Worm (Caenorhabditis elegans) whole organism, early embryonic: ENCODE measurements around the gene F28F5.6.

ENCODE experiments used
- B0310.2 ChIP-seq: sonication (generic microtip); optimal IDR thresholded peaks from 2 replicates; lab custom pipeline; 2016; ENCODE audit warnings: mild to moderate bottlenecking, missing genetic modification characterization, missing compliant biosample characterization
- F13C5.2 ChIP-seq: sonication (generic microtip); optimal IDR thresholded peaks from 2 replicates; lab custom pipeline; 2017; ENCODE audit warnings: mild to moderate bottlenecking, missing genetic modification characterization, inconsistent platforms, missing compliant biosample characterization
- aly-1 ChIP-seq: sonication (generic microtip); optimal IDR thresholded peaks from 2 replicates; lab custom pipeline; 2016; ENCODE audit warnings: missing genetic modification characterization, missing compliant biosample characterization
- ama-1 ChIP-seq: fragments of 150-350 bp; optimal IDR thresholded peaks from 2 replicates; lab custom pipeline; 2014
- ceh-13 ChIP-seq: fragments of 200-800 bp; sonication (Bioruptor generic); optimal IDR thresholded peaks from 2 replicates; lab custom pipeline; 2018; ENCODE audit warnings: mild to moderate bottlenecking, missing genetic modification characterization, missing compliant biosample characterization
- ceh-36 ChIP-seq: sonication (generic microtip); optimal IDR thresholded peaks from 2 replicates; lab custom pipeline; 2016; ENCODE audit warnings: missing genetic modification characterization, inconsistent platforms, missing compliant biosample characterization
- ets-7 ChIP-seq: sonication (generic microtip); optimal IDR thresholded peaks from 2 replicates; lab custom pipeline; 2016; ENCODE audit warnings: missing genotype, missing genetic modification characterization, missing compliant biosample characterization
- flt-1 ChIP-seq: fragments of 200-800 bp; sonication (Bioruptor generic); IDR thresholded peaks from 2 replicates; pipeline ENCODE4 v1.3.6; 2022; ENCODE audit warnings: missing genetic modification characterization, missing compliant biosample characterization
- hmbx-1 ChIP-seq: sonication (generic microtip); optimal IDR thresholded peaks from 2 replicates; lab custom pipeline; 2016; ENCODE audit warnings: mild to moderate bottlenecking, missing genetic modification characterization, missing compliant biosample characterization
- hmg-4 ChIP-seq: fragments of 200-800 bp; sonication (Bioruptor generic); optimal IDR thresholded peaks from 2 replicates; lab custom pipeline; 2018; ENCODE audit warnings: mild to moderate bottlenecking, missing genetic modification characterization, missing compliant biosample characterization
- hnd-1 ChIP-seq: sonication (generic microtip); optimal IDR thresholded peaks from 2 replicates; lab custom pipeline; 2016; ENCODE audit warnings: missing genetic modification characterization, missing compliant biosample characterization
- pes-1 ChIP-seq: fragments of 200-800 bp; sonication (Bioruptor generic); IDR thresholded peaks from 2 replicates; pipeline ENCODE4 v1.3.6; 2022; ENCODE audit warnings: missing genetic modification reagents, missing genetic modification characterization, missing compliant biosample characterization
- scrt-1 ChIP-seq: fragments of 200-800 bp; sonication (Bioruptor generic); IDR thresholded peaks from 2 replicates; pipeline ENCODE4 v1.3.6; 2022; ENCODE audit warnings: missing genetic modification characterization, missing compliant biosample characterization
- sea-1 ChIP-seq: fragments of 200-800 bp; sonication (Bioruptor generic); conservative IDR thresholded peaks from 2 replicates; pipeline ENCODE4 v1.3.6; 2022; ENCODE audit warnings: missing genetic modification characterization, missing compliant biosample characterization
- tbx-11 ChIP-seq: fragments of 200-800 bp; sonication (Bioruptor generic); IDR thresholded peaks from 2 replicates; pipeline ENCODE4 v1.3.6; 2022; ENCODE audit warnings: missing genetic modification characterization, missing compliant biosample characterization
- tbx-37 ChIP-seq: fragments of 200-800 bp; sonication (Bioruptor generic); conservative IDR thresholded peaks from 2 replicates; pipeline ENCODE4 v1.3.6; 2022; ENCODE audit warnings: missing genetic modification reagents, missing genetic modification characterization, missing compliant biosample characterization
- tra-4 ChIP-seq: sonication (generic microtip); optimal IDR thresholded peaks from 2 replicates; lab custom pipeline; 2017; ENCODE audit warnings: missing genetic modification characterization, missing compliant biosample characterization

Gene F28F5.6

ce11 chrIII:6839091-6839490 lies 19.9 kb upstream of the F28F5.6 start:
- no peak for TF ChIP-seq sea-1 (GFP tag; lab: Robert Waterston, UW)
- TF ChIP-seq ceh-13 (GFP tag; lab: Kevin White, UChicago): no peak
- TF ChIP-seq pes-1 (GFP tag; lab: Robert Waterston, UW): no peak
- TF ChIP-seq B0310.2 (tag; lab: Kevin White, UChicago): no peak

- no peak for TF ChIP-seq tbx-37 (GFP tag; lab: Robert Waterston, UW)
- TF ChIP-seq scrt-1 (GFP tag; lab: Robert Waterston, UW): no peak
- TF ChIP-seq pes-1 (GFP tag; lab: Robert Waterston, UW): no peak
Measured at ce11 chrIII:6837320-6837719, 18.1 kb upstream of the F28F5.6 start.

- no peak for TF ChIP-seq scrt-1 (GFP tag; lab: Robert Waterston, UW)
- TF ChIP-seq flt-1 (GFP tag; lab: Robert Waterston, UW): no peak
- TF ChIP-seq pes-1 (GFP tag; lab: Robert Waterston, UW): 0 out of 2 replicates have a peak, but pooled peaks have one; percentile 28
Measured at ce11 chrIII:6831312-6831711, 12.1 kb upstream of the F28F5.6 start.

ce11 chrIII:6826137-6826536 lies 7.0 kb upstream of the F28F5.6 start:
- no peak for TF ChIP-seq ets-7 (tag; lab: Kevin White, UChicago)
- no peak for TF ChIP-seq ama-1 (lab: Kevin White, UChicago)
- no peak for TF ChIP-seq F13C5.2
- no peak for TF ChIP-seq tbx-11 (GFP tag; lab: Robert Waterston, UW)
- TF ChIP-seq sea-1 (GFP tag; lab: Robert Waterston, UW): no peak
- TF ChIP-seq hmbx-1: no peak
- no peak for TF ChIP-seq flt-1 (GFP tag; lab: Robert Waterston, UW)
- TF ChIP-seq tra-4: no peak
- no peak for TF ChIP-seq pes-1 (GFP tag; lab: Robert Waterston, UW)
- no peak for TF ChIP-seq aly-1 (tag; lab: Kevin White, UChicago)
- no peak for TF ChIP-seq ceh-13 (GFP tag; lab: Kevin White, UChicago)
- no peak for TF ChIP-seq hmg-4 (GFP tag; lab: Kevin White, UChicago)

- TF ChIP-seq scrt-1 (GFP tag; lab: Robert Waterston, UW): no peak
- no peak for TF ChIP-seq ama-1 (lab: Kevin White, UChicago)
- no peak for TF ChIP-seq tbx-37 (GFP tag; lab: Robert Waterston, UW)
- no peak for TF ChIP-seq tbx-11 (GFP tag; lab: Robert Waterston, UW)
- no peak for TF ChIP-seq ets-7 (tag; lab: Kevin White, UChicago)
- TF ChIP-seq ceh-13 (GFP tag; lab: Kevin White, UChicago): no peak
- TF ChIP-seq hnd-1 (tag; lab: Kevin White, UChicago): no peak
- no peak for TF ChIP-seq ceh-36 (tag; lab: Kevin White, UChicago)
Measured at ce11 chrIII:6822790-6823189, 3.6 kb upstream of the F28F5.6 start.

- no peak for TF ChIP-seq hmg-4 (GFP tag; lab: Kevin White, UChicago)
- no peak for TF ChIP-seq pes-1 (GFP tag; lab: Robert Waterston, UW)
- no peak for TF ChIP-seq tbx-11 (GFP tag; lab: Robert Waterston, UW)
- TF ChIP-seq hmbx-1: no peak
- no peak for TF ChIP-seq scrt-1 (GFP tag; lab: Robert Waterston, UW)
Measured at ce11 chrIII:6820343-6820985, 1.3 kb upstream of the F28F5.6 start, which contains the start of gene ten-1. ten-1 (plus strand) TSS chrIII:6820935.

- no peak for TF ChIP-seq ama-1 (lab: Kevin White, UChicago)
- TF ChIP-seq hmbx-1: no peak
- TF ChIP-seq aly-1 (tag; lab: Kevin White, UChicago): no peak
- no peak for TF ChIP-seq hmg-4 (GFP tag; lab: Kevin White, UChicago)
- TF ChIP-seq flt-1 (GFP tag; lab: Robert Waterston, UW): no peak
- TF ChIP-seq ceh-36 (tag; lab: Kevin White, UChicago): no peak
Measured at ce11 chrIII:6818037-6818436, 1.1 kb downstream of the F28F5.6 start.

- TF ChIP-seq scrt-1 (GFP tag; lab: Robert Waterston, UW) (no peak), B0310.2 (tag; lab: Kevin White, UChicago) (no peak), hmbx-1 (no peak)
Measured at ce11 chrIII:6816930-6817329, 2.2 kb downstream of the F28F5.6 start, which contains the start of gene F28F5.4. F28F5.4 (minus strand) TSS chrIII:6817033.

- TF ChIP-seq tra-4 (no peak), scrt-1 (GFP tag; lab: Robert Waterston, UW) (peak; percentile 63; the same call in 1 of the 2 replicates), sea-1 (GFP tag; lab: Robert Waterston, UW) (0 out of 2 replicates have a peak, but pooled peaks have one; percentile 36), pes-1 (GFP tag; lab: Robert Waterston, UW) (peak; percentile 81), B0310.2 (tag; lab: Kevin White, UChicago) (no peak), ets-7 (tag; lab: Kevin White, UChicago) (no peak), ceh-13 (GFP tag; lab: Kevin White, UChicago) (peak; percentile 50), flt-1 (GFP tag; lab: Robert Waterston, UW) (peak; percentile 41; the same call in 1 of the 2 replicates), hmg-4 (GFP tag; lab: Kevin White, UChicago) (peak; percentile 74), F13C5.2 (peak; percentile 30), tbx-11 (GFP tag; lab: Robert Waterston, UW) (no peak), aly-1 (tag; lab: Kevin White, UChicago) (peak; percentile 31), ama-1 (lab: Kevin White, UChicago) (no peak), hmbx-1 (no peak), ceh-36 (tag; lab: Kevin White, UChicago) (peak; percentile 35), tbx-37 (GFP tag; lab: Robert Waterston, UW) (0 out of 2 replicates have a peak, but pooled peaks have one; percentile 29), hnd-1 (tag; lab: Kevin White, UChicago) (peak; percentile 51)
Measured at ce11 chrIII:6805397-6805796, 13.8 kb downstream of the F28F5.6 start.
